Fruit fly (Drosophila melanogaster) whole organism, wandering third instar larva: ENCODE measurements around the gene CG11902.

Experiments used
- Myc ChIP-seq: fragments of >200 bp; optimal IDR thresholded peaks from 2 replicates; lab custom pipeline; 2017
- dsf ChIP-seq: sonication (Bioruptor generic); optimal IDR thresholded peaks from 2 replicates; lab custom pipeline; 2016; ENCODE audit warnings: missing biosample characterization, missing genetic modification characterization, borderline replicate concordance
- sv ChIP-seq: fragments of 200-800 bp; sonication (Bioruptor generic); optimal IDR thresholded peaks from 3 replicates; lab custom pipeline; 2016; ENCODE audit warnings: missing biosample characterization, missing genetic modification characterization
- usp ChIP-seq: fragments of >200 bp; optimal IDR thresholded peaks from 2 replicates; lab custom pipeline; 2017; ENCODE audit warnings: missing biosample characterization, missing genetic modification characterization

DNA sequence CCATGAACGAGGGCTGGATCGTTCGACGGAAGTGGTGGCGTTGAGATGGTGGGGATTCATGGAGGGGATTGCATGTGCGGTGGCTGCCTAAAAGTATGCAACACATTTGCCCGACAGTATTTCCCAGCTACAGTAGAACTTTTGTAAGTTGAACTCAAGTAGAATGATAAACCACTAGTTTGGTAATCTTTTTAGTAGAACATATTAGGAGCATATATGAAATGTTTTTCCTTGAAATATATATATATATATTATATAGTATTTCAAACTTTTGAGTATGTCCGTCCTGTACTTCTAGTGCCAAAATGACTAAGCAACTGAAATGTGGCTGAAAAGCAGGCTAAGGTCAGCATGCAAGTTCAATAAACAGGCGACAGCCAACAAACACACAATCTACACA, 53.5 kb downstream of the CG11902 start:
- TF ChIP-seq Myc (lab: Kevin White, UChicago) = no peak
- TF ChIP-seq usp = no peak
- TF ChIP-seq sv (GFP tag; lab: Kevin White, UChicago) = no peak
- TF ChIP-seq dsf (GFP tag; lab: Kevin White, UChicago) = no peak
